Worm (Caenorhabditis elegans): Measurements from ENCODE around the gene F21H7.12.

ce11 chrV:16190485-16190884, 39.5 kb upstream of the F21H7.12 start, which contains the start of gene srh-281:
- TF ChIP-seq arid-1 (GFP tag; conservative IDR thresholded peaks at IDR 0.05) (no peak), nhr-77 (tag; optimal IDR thresholded peaks at IDR 0.05) (no peak), ceh-32 (tag; optimal IDR thresholded peaks at IDR 0.05; ENCODE audit: poor library complexity) (no peak), fkh-10 (GFP tag; optimal IDR thresholded peaks at IDR 0.05) (no peak), dpl-1 (GFP tag; optimal IDR thresholded peaks at IDR 0.05) (no peak), madf-5 (GFP tag; IDR thresholded peaks at IDR 0.05) (no peak), pha-4 (GFP tag; IDR thresholded peaks at IDR 0.05) (no peak), pha-4 (tag; optimal IDR thresholded peaks at IDR 0.05) (no peak), Y75B8A.6 (GFP tag; IDR thresholded peaks at IDR 0.05) (no peak), unc-62 (GFP tag; optimal IDR thresholded peaks at IDR 0.05 in 1 of 2) (no peak), unc-62 (tag; optimal IDR thresholded peaks at IDR 0.05) (no peak), F49E8.2 (tag; optimal IDR thresholded peaks at IDR 0.05; ENCODE audit: borderline replicate concordance) (no peak), fos-1 (tag; optimal IDR thresholded peaks at IDR 0.05) (no peak)

Data from whole organism, L4 larva.